Worm (Caenorhabditis elegans): Measurements from ENCODE around the gene T14B4.5.

ce11 chrII:6698784-6699183 lies 17.9 kb upstream of the T14B4.5 start, which contains the start of gene C18H9.1:
- no peak for TF ChIP-seq elt-3 (tag; optimal IDR thresholded peaks at IDR 0.05)
- TF ChIP-seq ztf-4 (tag; optimal IDR thresholded peaks at IDR 0.05) = no peak
- no peak for TF ChIP-seq nhr-77 (tag; optimal IDR thresholded peaks at IDR 0.05)
- TF ChIP-seq skn-1 (tag; optimal IDR thresholded peaks at IDR 0.05) = no peak
- no peak for TF ChIP-seq mdl-1 (tag; optimal IDR thresholded peaks at IDR 0.05)
- TF ChIP-seq zag-1 (tag; optimal IDR thresholded peaks at IDR 0.05) = no peak
